Worm (Caenorhabditis elegans): ENCODE results near the gene ceh-7.

DNA sequence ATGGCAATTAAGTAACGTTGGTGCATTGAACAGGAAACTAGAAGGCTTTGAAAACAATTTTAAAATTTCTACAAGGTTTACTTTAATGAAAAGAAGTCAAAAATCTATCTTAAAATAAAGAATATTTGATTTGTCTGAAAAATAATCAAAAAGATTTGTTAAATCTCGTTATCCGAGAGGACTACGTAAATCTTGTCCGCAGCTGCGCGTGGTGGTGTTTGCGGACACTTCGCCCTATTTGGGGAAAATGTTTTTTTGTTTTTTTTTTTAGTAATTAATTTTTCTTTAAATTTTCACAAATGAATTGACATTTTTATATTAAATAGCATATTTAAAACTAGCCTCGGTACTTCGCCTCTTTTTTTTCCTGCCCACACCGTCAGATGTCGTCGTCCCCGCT, 19.7 kb downstream of the ceh-7 start:
- no peak for TF ChIP-seq ceh-34 (tag; optimal IDR thresholded peaks at IDR 0.05)
- no peak for TF ChIP-seq pha-4 (tag; optimal IDR thresholded peaks at IDR 0.05)
- no peak for TF ChIP-seq pag-3 (tag; optimal IDR thresholded peaks at IDR 0.05; ENCODE audit: borderline replicate concordance)
- no peak for TF ChIP-seq ceh-9 (tag; optimal IDR thresholded peaks at IDR 0.05)
- no peak for TF ChIP-seq tbx-2 (tag; optimal IDR thresholded peaks at IDR 0.05)
- no peak for TF ChIP-seq dve-1 (tag; optimal IDR thresholded peaks at IDR 0.05)
- TF ChIP-seq ceh-14 (tag; optimal IDR thresholded peaks at IDR 0.05) = peak; percentile 7

All from whole organism, late embryonic.